Fruit fly (Drosophila melanogaster) whole organism, prepupa: ENCODE data around the gene Exo70.

Source experiments
- Blimp-1 ChIP-seq: fragments of 200-800 bp; sonication (Bioruptor generic); optimal IDR thresholded peaks from 3 replicates; lab custom pipeline; 2017; ENCODE audit warnings: missing biosample characterization, missing genetic modification characterization, mild to moderate bottlenecking, moderate library complexity, missing genetic modification reagents
- CG10631 ChIP-seq: fragments of 200-800 bp; sonication (Bioruptor generic); optimal IDR thresholded peaks from 2 replicates; lab custom pipeline; 2016; ENCODE audit warnings: missing biosample characterization, missing genetic modification characterization
- CG10669 ChIP-seq: fragments of 200-800 bp; sonication (Bioruptor generic); optimal IDR thresholded peaks from 3 replicates; lab custom pipeline; 2018; ENCODE audit warnings: missing biosample characterization, mild to moderate bottlenecking, missing genetic modification characterization, moderate library complexity
- CG11762 ChIP-seq: fragments of 200-800 bp; sonication (Bioruptor generic); optimal IDR thresholded peaks from 3 replicates; lab custom pipeline; 2016; ENCODE audit warnings: missing biosample characterization, missing genetic modification characterization; ENCODE audit not compliant: insufficient read depth
- CG11902 ChIP-seq: fragments of 200-800 bp; sonication (Bioruptor generic); optimal IDR thresholded peaks from 3 replicates; lab custom pipeline; 2016; ENCODE audit warnings: missing biosample characterization, missing genetic modification characterization
- CG15336 ChIP-seq: fragments of 200-800 bp; sonication (Bioruptor generic); IDR thresholded peaks from 2 replicates; pipeline ENCODE4 v1.3.6; 2022; ENCODE audit warnings: missing biosample characterization, missing genetic modification characterization
- CG16779 ChIP-seq: fragments of 200-800 bp; sonication (Bioruptor generic); optimal IDR thresholded peaks from 3 replicates; lab custom pipeline; 2017; ENCODE audit warnings: missing biosample characterization, mild to moderate bottlenecking, missing genetic modification characterization
- CG3032 ChIP-seq: fragments of 200-800 bp; optimal IDR thresholded peaks from 2 replicates; lab custom pipeline; 2019; ENCODE audit warnings: missing biosample characterization, mild to moderate bottlenecking, missing genetic modification characterization, moderate library complexity
- CG31627 ChIP-seq: fragments of 200-800 bp; sonication (Bioruptor generic); optimal IDR thresholded peaks from 3 replicates; lab custom pipeline; 2016; ENCODE audit warnings: missing biosample characterization, missing genetic modification characterization
- CG34406 ChIP-seq: fragments of 200-800 bp; sonication (Bioruptor generic); optimal IDR thresholded peaks from 3 replicates; lab custom pipeline; 2016; ENCODE audit warnings: missing biosample characterization, missing genetic modification characterization
- CG3919 ChIP-seq: fragments of 200-800 bp; sonication (Bioruptor generic); optimal IDR thresholded peaks from 3 replicates; lab custom pipeline; 2016; ENCODE audit warnings: missing biosample characterization, missing genetic modification characterization
- CG4318 ChIP-seq: fragments of 200-800 bp; sonication (Bioruptor generic); optimal IDR thresholded peaks from 3 replicates; lab custom pipeline; 2017; ENCODE audit warnings: missing biosample characterization, mild to moderate bottlenecking, missing genetic modification characterization
- CG6163 ChIP-seq: fragments of 200-800 bp; sonication (Bioruptor generic); IDR thresholded peaks from 3 replicates; pipeline ENCODE4 v1.3.6; 2022; ENCODE audit warnings: missing biosample characterization, missing genetic modification characterization
- CG6276 ChIP-seq: fragments of 200-800 bp; sonication (Bioruptor generic); optimal IDR thresholded peaks from 2 replicates; lab custom pipeline; 2017; ENCODE audit warnings: missing biosample characterization, mild to moderate bottlenecking, missing genetic modification characterization
- CG8632 ChIP-seq: fragments of 200-800 bp; sonication (Bioruptor generic); optimal IDR thresholded peaks from 3 replicates; lab custom pipeline; 2016; ENCODE audit warnings: missing biosample characterization, missing genetic modification characterization
- CG9139 ChIP-seq: fragments of 200-800 bp; sonication (Bioruptor generic); optimal IDR thresholded peaks from 3 replicates; lab custom pipeline; 2017; ENCODE audit warnings: missing biosample characterization, mild to moderate bottlenecking, missing genetic modification characterization
- Eip75B ChIP-seq: fragments of 200-800 bp; sonication (Bioruptor generic); optimal IDR thresholded peaks from 3 replicates; lab custom pipeline; 2016; ENCODE audit warnings: missing biosample characterization, missing genetic modification characterization
- Eip93F ChIP-seq: fragments of 200-800 bp; sonication (Bioruptor generic); optimal IDR thresholded peaks from 2 replicates; lab custom pipeline; 2016; ENCODE audit warnings: missing biosample characterization, mild to moderate bottlenecking, missing genetic modification characterization
- Ets21C ChIP-seq: fragments of 200-800 bp; sonication (Bioruptor generic); optimal IDR thresholded peaks from 3 replicates; lab custom pipeline; 2016; ENCODE audit warnings: missing biosample characterization, missing genetic modification characterization
- Ets96B ChIP-seq: fragments of 200-800 bp; optimal IDR thresholded peaks from 2 replicates; lab custom pipeline; 2019; ENCODE audit warnings: missing biosample characterization, mild to moderate bottlenecking, missing genetic modification characterization, moderate library complexity
- Hr38 ChIP-seq: sonication (Bioruptor generic); optimal IDR thresholded peaks from 2 replicates; lab custom pipeline; 2016; ENCODE audit warnings: missing biosample characterization, missing genetic modification characterization
- Hr39 ChIP-seq: fragments of 200-800 bp; sonication (Bioruptor generic); optimal IDR thresholded peaks from 2 replicates; lab custom pipeline; 2016; ENCODE audit warnings: missing biosample characterization, missing genetic modification characterization
- Hr4 ChIP-seq: fragments of 200-800 bp; sonication (Bioruptor generic); optimal IDR thresholded peaks from 3 replicates; lab custom pipeline; 2016; ENCODE audit warnings: missing biosample characterization, missing genetic modification characterization
- Sox102F ChIP-seq: fragments of 200-800 bp; sonication (Bioruptor generic); optimal IDR thresholded peaks from 2 replicates; lab custom pipeline; 2016; ENCODE audit warnings: missing biosample characterization, mild to moderate bottlenecking, missing genetic modification characterization
- cyc ChIP-seq: fragments of 200-800 bp; sonication (Bioruptor generic); optimal IDR thresholded peaks from 3 replicates; lab custom pipeline; 2016; ENCODE audit warnings: missing biosample characterization, missing genetic modification characterization
- dac ChIP-seq: fragments of 200-800 bp; sonication (Bioruptor generic); optimal IDR thresholded peaks from 2 replicates; lab custom pipeline; 2017; ENCODE audit warnings: missing biosample characterization, mild to moderate bottlenecking, missing genetic modification characterization
- dsx ChIP-seq: fragments of 200-800 bp; optimal IDR thresholded peaks from 3 replicates; lab custom pipeline; 2019; ENCODE audit warnings: missing biosample characterization, mild to moderate bottlenecking, missing genetic modification characterization, moderate library complexity; ENCODE audit not compliant: poor library complexity, severe bottlenecking
- eg ChIP-seq: fragments of 200-800 bp; sonication (Bioruptor generic); IDR thresholded peaks from 3 replicates; pipeline ENCODE4 v1.3.6; 2022; ENCODE audit warnings: missing biosample characterization, missing genetic modification characterization
- fd85E ChIP-seq: fragments of 200-800 bp; sonication (Bioruptor generic); optimal IDR thresholded peaks from 3 replicates; lab custom pipeline; 2016; ENCODE audit warnings: missing biosample characterization, missing genetic modification characterization
- fkh ChIP-seq: fragments of 200-800 bp; sonication (Bioruptor generic); optimal IDR thresholded peaks from 3 replicates; lab custom pipeline; 2017; ENCODE audit warnings: missing biosample characterization, mild to moderate bottlenecking, missing genetic modification characterization, moderate library complexity
- lz ChIP-seq: fragments of 200-800 bp; sonication (Bioruptor generic); optimal IDR thresholded peaks from 3 replicates; lab custom pipeline; 2016; ENCODE audit warnings: missing biosample characterization, missing genetic modification characterization
- net ChIP-seq: fragments of 200-800 bp; sonication (Bioruptor generic); optimal IDR thresholded peaks from 3 replicates; lab custom pipeline; 2016; ENCODE audit warnings: missing biosample characterization, missing genetic modification characterization
- salr ChIP-seq, 2 experiments: fragments of 200-800 bp; sonication (Bioruptor generic); optimal IDR thresholded peaks; 3 replicates each; lab custom pipeline; 2016 to 2018; ENCODE audit warnings: missing biosample characterization in 2 of 2, missing genetic modification characterization in 2 of 2, mild to moderate bottlenecking in 1 of 2
- spab ChIP-seq: fragments of 200-800 bp; sonication (Bioruptor generic); optimal IDR thresholded peaks from 2 replicates; lab custom pipeline; 2017; ENCODE audit warnings: missing biosample characterization, mild to moderate bottlenecking, missing genetic modification characterization, missing genetic modification reagents
- ss ChIP-seq, 2 experiments: fragments of 200-800 bp; sonication (Bioruptor generic); optimal IDR thresholded peaks; 2 replicates in 1 of 2; 3 replicates in 1 of 2; lab custom pipeline; 2017 to 2018; ENCODE audit warnings: mild to moderate bottlenecking in 2 of 2, missing biosample characterization in 2 of 2, missing genetic modification characterization in 2 of 2, moderate library complexity in 1 of 2
- svp ChIP-seq: fragments of 200-800 bp; sonication (Bioruptor generic); peaks from one replicate; lab custom pipeline; 2016; ENCODE audit warnings: missing biosample characterization, missing genetic modification characterization
- vri ChIP-seq: fragments of 200-800 bp; sonication (Bioruptor generic); optimal IDR thresholded peaks from 3 replicates; lab custom pipeline; 2016; ENCODE audit warnings: missing biosample characterization, mild to moderate bottlenecking, missing genetic modification characterization

Exo70 gene

dm6 chr3L:8418984-8419383, 7.3 kb downstream of the Exo70 start (continued):
- TF ChIP-seq Blimp-1 (no peak), CG6163 (GFP tag; lab: Robert Waterston, UW) (peak; percentile 94), net (GFP tag; lab: Kevin White, UChicago) (peak; percentile 81), fd85E (GFP tag; lab: Kevin White, UChicago) (no peak), CG8632 (GFP tag; lab: Kevin White, UChicago) (peak; percentile 41), CG3032 (peak; percentile 63), cyc (peak; percentile 29), Hr38 (GFP tag; lab: Kevin White, UChicago) (peak; percentile 52), CG10631 (GFP tag; lab: Kevin White, UChicago) (peak; percentile 81), Ets96B (tag; lab: Kevin White, UChicago) (peak; percentile 68), vri (GFP tag; lab: Kevin White, UChicago) (no peak), fkh (GFP tag; lab: Kevin White, UChicago) (no peak), CG6276 (peak; percentile 89), Eip93F (GFP tag; lab: Kevin White, UChicago) (no peak), Hr4 (GFP tag; lab: Kevin White, UChicago) (peak; percentile 95), CG4318 (GFP tag; lab: Kevin White, UChicago) (peak; percentile 89), CG11902 (GFP tag; lab: Kevin White, UChicago) (no peak), Ets21C (GFP tag; lab: Kevin White, UChicago) (no peak), salr (GFP tag; optimal IDR thresholded peaks at IDR 0.05; lab: Kevin White, UChicago) (peak; percentile 43 to 72), CG34406 (GFP tag; lab: Kevin White, UChicago) (peak; percentile 49), Eip75B (GFP tag; lab: Kevin White, UChicago) (peak; percentile 79), lz (GFP tag; lab: Kevin White, UChicago) (peak; percentile 64), CG16779 (tag; lab: Kevin White, UChicago) (peak; percentile 60), CG11762 (GFP tag; lab: Kevin White, UChicago) (peak; percentile 69), spab (GFP tag; lab: Kevin White, UChicago) (peak; percentile 57), eg (GFP tag; lab: Robert Waterston, UW) (peak; percentile 95), dac (GFP tag; lab: Kevin White, UChicago) (peak; percentile 90), CG15336 (peak; percentile 92), CG9139 (GFP tag; lab: Kevin White, UChicago) (peak; percentile 36), CG31627 (GFP tag; lab: Kevin White, UChicago) (peak; percentile 33), svp (no peak), dsx (GFP tag; lab: Kevin White, UChicago) (peak; percentile 55), CG3919 (GFP tag; lab: Kevin White, UChicago) (peak; percentile 82), Hr39 (GFP tag; lab: Kevin White, UChicago) (peak; percentile 40), CG10669 (peak; percentile 54), Sox102F (GFP tag; lab: Kevin White, UChicago) (peak; percentile 12)

dm6 chr3L:8419622-8420176, 8.0 kb downstream of the Exo70 start:
- TF ChIP-seq ss (GFP tag; optimal IDR thresholded peaks at IDR 0.05; lab: Kevin White, UChicago) (peak in 1 of 2 experiments; percentile 16), dac (GFP tag; lab: Kevin White, UChicago) (no peak), CG15336 (0 out of 2 replicates have a peak, but pooled peaks have one; percentile 10), spab (GFP tag; lab: Kevin White, UChicago) (no peak), eg (GFP tag; lab: Robert Waterston, UW) (peak; percentile 23; the same call in 1 of the 3 replicates)

DNA sequence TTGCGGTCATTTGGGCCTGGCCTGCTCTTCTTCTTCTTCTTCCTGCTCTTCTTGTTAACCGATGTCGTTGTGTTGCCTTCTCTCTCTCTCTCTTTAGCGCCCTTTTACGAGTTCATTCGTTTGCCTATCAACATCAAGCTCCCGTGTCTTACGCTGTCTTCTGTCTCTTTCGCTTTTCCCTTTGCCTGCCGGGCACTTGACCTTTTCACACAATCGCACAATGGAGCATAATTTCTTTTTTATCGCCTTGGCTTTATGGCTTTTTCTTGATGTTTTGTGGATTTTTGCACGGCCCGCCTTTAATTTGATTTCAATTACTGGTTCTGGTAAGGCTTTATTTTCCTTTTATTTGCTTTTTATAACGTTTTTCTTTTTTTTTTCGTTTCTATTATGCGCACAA, 9.7 kb downstream of the Exo70 start:
- TF ChIP-seq svp: peak; percentile 88
- TF ChIP-seq eg (GFP tag; lab: Robert Waterston, UW): no peak
- TF ChIP-seq, all 60 proteins: peak for 1
